Worm (Caenorhabditis elegans): ENCODE results near the gene wah-1.

wah-1 gene

DNA sequence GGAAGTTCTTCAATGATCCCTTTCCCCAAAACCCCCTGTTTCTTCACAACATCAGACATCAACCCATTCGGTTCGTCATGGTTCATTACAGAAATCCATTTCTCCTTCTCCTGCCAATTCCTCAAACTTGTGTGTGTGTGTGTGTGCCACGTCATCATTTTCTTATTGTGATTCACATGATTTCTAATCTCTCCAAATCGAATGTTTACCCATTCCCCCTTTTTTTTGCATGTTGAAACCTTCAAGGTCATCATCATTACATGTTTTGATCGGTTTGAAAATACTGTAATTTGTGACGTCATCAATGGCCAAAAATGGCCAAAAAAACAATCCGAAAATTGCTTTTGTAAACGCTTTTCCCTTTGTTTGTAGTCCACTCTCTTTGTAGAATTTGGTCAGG, 19.8 kb downstream of the wah-1 start:
- TF ChIP-seq nhr-25 (tag; optimal IDR thresholded peaks at IDR 0.05) (peak; percentile 64), elt-3 (tag; optimal IDR thresholded peaks at IDR 0.05) (no peak), mml-1 (tag; optimal IDR thresholded peaks at IDR 0.05) (no peak), pha-4 (tag; optimal IDR thresholded peaks at IDR 0.05) (peak; percentile 10), egl-5 (tag; optimal IDR thresholded peaks at IDR 0.05) (peak; percentile 53)

ce11 chrIII:12013054-12013453, 23.1 kb downstream of the wah-1 start:
- peak; percentile 6 for TF ChIP-seq hmg-11 (tag; optimal IDR thresholded peaks at IDR 0.05)
- no peak for TF ChIP-seq fos-1 (tag; optimal IDR thresholded peaks at IDR 0.05)
- TF ChIP-seq nhr-25 (tag; optimal IDR thresholded peaks at IDR 0.05): peak; percentile 69
- peak; percentile 52 for TF ChIP-seq nhr-23 (tag; optimal IDR thresholded peaks at IDR 0.05)

ce11 chrIII:12013718-12014117, 23.8 kb downstream of the wah-1 start:
- TF ChIP-seq tbx-2 (tag; optimal IDR thresholded peaks at IDR 0.05) (no peak), unc-39 (tag; optimal IDR thresholded peaks at IDR 0.05) (no peak), ceh-28 (tag; optimal IDR thresholded peaks at IDR 0.05) (peak; percentile 56), nhr-237 (tag; optimal IDR thresholded peaks at IDR 0.05) (no peak)

- TF ChIP-seq mdl-1 (tag; optimal IDR thresholded peaks at IDR 0.05): no peak
- no peak for TF ChIP-seq nhr-77 (tag; optimal IDR thresholded peaks at IDR 0.05)
- TF ChIP-seq ceh-28 (tag; optimal IDR thresholded peaks at IDR 0.05): no peak
- no peak for TF ChIP-seq ceh-9 (tag; optimal IDR thresholded peaks at IDR 0.05)
- no peak for TF ChIP-seq nhr-23 (tag; optimal IDR thresholded peaks at IDR 0.05)
- no peak for TF ChIP-seq nfya-1 (tag; optimal IDR thresholded peaks at IDR 0.05; ENCODE audit: insufficient read depth)
- TF ChIP-seq elt-1 (tag; optimal IDR thresholded peaks at IDR 0.05): no peak
Measured at ce11 chrIII:12014503-12014902, 24.5 kb downstream of the wah-1 start.

DNA sequence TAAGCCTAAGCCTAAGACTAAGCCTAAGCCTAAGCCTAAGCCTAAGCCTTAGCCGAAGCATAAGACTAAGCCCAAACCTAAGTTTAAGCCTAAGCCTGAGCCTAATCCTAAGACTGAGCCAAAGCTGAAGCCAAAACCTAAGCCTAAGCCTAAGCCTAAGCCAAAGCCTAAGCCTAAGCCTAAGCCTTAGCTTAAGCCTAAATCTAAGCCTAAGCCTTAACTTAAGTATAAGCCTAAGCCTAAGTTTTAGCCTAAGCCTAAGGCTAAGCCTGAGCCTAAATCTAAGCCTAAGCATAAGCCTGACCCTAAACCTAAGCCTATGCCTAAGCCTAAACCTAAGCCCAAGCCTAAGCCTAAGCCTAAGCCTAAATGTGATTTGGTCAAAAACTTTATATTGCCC, 25.2 kb downstream of the wah-1 start:
- no peak for TF ChIP-seq daf-12 (tag; optimal IDR thresholded peaks at IDR 0.05)
- TF ChIP-seq pqm-1 (tag; optimal IDR thresholded peaks at IDR 0.05): no peak
- no peak for TF ChIP-seq ceh-28 (tag; optimal IDR thresholded peaks at IDR 0.05)
- TF ChIP-seq hmg-11 (tag; optimal IDR thresholded peaks at IDR 0.05): no peak
- TF ChIP-seq nfya-1 (tag; optimal IDR thresholded peaks at IDR 0.05; ENCODE audit: insufficient read depth): no peak
- no peak for TF ChIP-seq zag-1 (tag; optimal IDR thresholded peaks at IDR 0.05)
- no peak for TF ChIP-seq nhr-67 (tag; optimal IDR thresholded peaks at IDR 0.05)
- TF ChIP-seq ZK546.5 (tag; optimal IDR thresholded peaks at IDR 0.05): no peak
- TF ChIP-seq nhr-25 (tag; optimal IDR thresholded peaks at IDR 0.05): no peak
- TF ChIP-seq eor-1 (tag; optimal IDR thresholded peaks at IDR 0.05): no peak
- TF ChIP-seq unc-39 (tag; optimal IDR thresholded peaks at IDR 0.05): no peak
- no peak for TF ChIP-seq egl-5 (tag; optimal IDR thresholded peaks at IDR 0.05)
- TF ChIP-seq nhr-237 (tag; optimal IDR thresholded peaks at IDR 0.05): no peak
- TF ChIP-seq skn-1 (tag; optimal IDR thresholded peaks at IDR 0.05): no peak
- TF ChIP-seq lsy-12 (tag; optimal IDR thresholded peaks at IDR 0.05): no peak
- TF ChIP-seq nhr-76 (tag; optimal IDR thresholded peaks at IDR 0.05): no peak
- TF ChIP-seq ama-1 (optimal IDR thresholded peaks at IDR 0.05): no peak

- TF ChIP-seq lin-39 (tag; optimal IDR thresholded peaks at IDR 0.05) (no peak), nhr-25 (tag; optimal IDR thresholded peaks at IDR 0.05) (peak; percentile 69), nhr-23 (tag; optimal IDR thresholded peaks at IDR 0.05) (peak; percentile 72)
Measured at ce11 chrIII:12015611-12016010, 25.6 kb downstream of the wah-1 start.

DNA sequence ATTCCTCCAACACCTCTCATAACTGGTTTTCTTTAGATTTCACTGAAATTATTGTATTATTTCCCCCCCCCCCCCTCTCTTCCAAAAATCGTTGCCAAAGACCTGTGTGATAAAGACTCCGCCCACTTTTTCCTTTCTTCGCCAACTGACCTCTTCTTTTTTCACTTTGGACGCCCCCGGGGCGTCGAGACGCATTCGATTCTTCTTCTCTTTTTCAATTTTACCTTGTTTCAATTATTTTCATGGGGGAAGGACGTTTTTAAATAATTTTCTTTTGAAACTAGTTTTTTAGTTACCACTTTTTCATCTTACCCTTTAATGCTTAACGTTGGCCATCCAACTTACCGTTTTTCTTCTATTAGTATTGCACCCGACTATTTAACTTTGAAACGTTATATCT, 28.0 kb downstream of the wah-1 start:
- TF ChIP-seq ama-1 (optimal IDR thresholded peaks at IDR 0.05): peak; percentile 73
- TF ChIP-seq skn-1 (tag; optimal IDR thresholded peaks at IDR 0.05): no peak
- no peak for TF ChIP-seq egl-27 (tag; optimal IDR thresholded peaks at IDR 0.05)
- TF ChIP-seq fkh-2 (tag; optimal IDR thresholded peaks at IDR 0.05): no peak
- no peak for TF ChIP-seq jun-1 (tag; optimal IDR thresholded peaks at IDR 0.05)
- no peak for TF ChIP-seq ztf-11 (tag; optimal IDR thresholded peaks at IDR 0.05)
- peak; percentile 37 for TF ChIP-seq nhr-25 (tag; optimal IDR thresholded peaks at IDR 0.05)
- TF ChIP-seq unc-39 (tag; optimal IDR thresholded peaks at IDR 0.05): no peak
- TF ChIP-seq nfya-1 (tag; optimal IDR thresholded peaks at IDR 0.05; ENCODE audit: insufficient read depth): no peak
- no peak for TF ChIP-seq pha-4 (tag; optimal IDR thresholded peaks at IDR 0.05)

Data from whole organism, L3 larva.